Worm (Caenorhabditis elegans) whole organism, mixed stage, embryonic: ENCODE data around the gene dpy-19.

Experiments
- M03D4.4 ChIP-seq: sonication (generic microtip); optimal IDR thresholded peaks from 2 replicates; lab custom pipeline; 2017; ENCODE audit warnings: mild to moderate bottlenecking, missing genetic modification characterization, missing compliant biosample characterization
- bed-3 ChIP-seq: fragments of 200-800 bp; sonication (Bioruptor generic); optimal IDR thresholded peaks from 3 replicates; lab custom pipeline; 2018; ENCODE audit warnings: mild to moderate bottlenecking, missing genetic modification characterization, moderate library complexity, missing compliant biosample characterization
- blmp-1 ChIP-seq: fragments of 150-350 bp; optimal IDR thresholded peaks from 2 replicates; lab custom pipeline; 2014; ENCODE audit warnings: missing biosample characterization, missing genetic modification characterization
- ceh-43 ChIP-seq: fragments of 200-800 bp; sonication (Bioruptor generic); optimal IDR thresholded peaks from 2 replicates; lab custom pipeline; 2018; ENCODE audit warnings: mild to moderate bottlenecking, missing genetic modification characterization, moderate library complexity, missing compliant biosample characterization
- ceh-83 ChIP-seq: fragments of 200-800 bp; sonication (Bioruptor generic); optimal IDR thresholded peaks from 2 replicates; lab custom pipeline; 2018; ENCODE audit warnings: mild to moderate bottlenecking, missing genetic modification characterization, missing compliant biosample characterization
- ces-1 ChIP-seq: fragments of 150-350 bp; optimal IDR thresholded peaks from 2 replicates; lab custom pipeline; 2014; ENCODE audit warnings: missing biosample characterization, missing genetic modification reagents, missing genetic modification characterization
- drap-1 ChIP-seq: fragments of 200-800 bp; sonication (Bioruptor generic); optimal IDR thresholded peaks from 3 replicates; lab custom pipeline; 2018; ENCODE audit warnings: mild to moderate bottlenecking, missing genetic modification characterization, missing compliant biosample characterization
- elt-3 ChIP-seq: fragments of 150-350 bp; optimal IDR thresholded peaks from 2 replicates; lab custom pipeline; 2014; ENCODE audit warnings: missing biosample characterization, missing genetic modification characterization
- flh-1 ChIP-seq: fragments of 200-800 bp; sonication (Bioruptor generic); optimal IDR thresholded peaks from 2 replicates; lab custom pipeline; 2018; ENCODE audit warnings: mild to moderate bottlenecking, missing genetic modification characterization, moderate library complexity, missing compliant biosample characterization
- ham-2 ChIP-seq: fragments of 200-800 bp; sonication (Bioruptor generic); optimal IDR thresholded peaks from 2 replicates; lab custom pipeline; 2018; ENCODE audit warnings: mild to moderate bottlenecking, missing genetic modification characterization, missing compliant biosample characterization
- hlh-1 ChIP-seq: fragments of 150-350 bp; optimal IDR thresholded peaks from 2 replicates; lab custom pipeline; 2014; ENCODE audit warnings: missing biosample characterization, missing genetic modification reagents, missing genetic modification characterization
- lin-13 ChIP-seq: fragments of 150-350 bp; optimal IDR thresholded peaks from 2 replicates; lab custom pipeline; 2014; ENCODE audit warnings: missing biosample characterization, missing genetic modification characterization
- lin-32 ChIP-seq: fragments of 200-800 bp; sonication (Bioruptor generic); optimal IDR thresholded peaks from 2 replicates; lab custom pipeline; 2018; ENCODE audit warnings: mild to moderate bottlenecking, missing genetic modification characterization, missing compliant biosample characterization
- lsy-2 ChIP-seq: fragments of 150-350 bp; optimal IDR thresholded peaks from 2 replicates; lab custom pipeline; 2014; ENCODE audit warnings: missing biosample characterization, missing genetic modification characterization
- mab-5 ChIP-seq: fragments of 150-350 bp; optimal IDR thresholded peaks from 2 replicates; lab custom pipeline; 2014; ENCODE audit warnings: missing biosample characterization, missing genetic modification characterization
- mep-1 ChIP-seq: fragments of 150-350 bp; optimal IDR thresholded peaks from 2 replicates; lab custom pipeline; 2017; ENCODE audit warnings: missing biosample characterization, missing genetic modification reagents, missing genetic modification characterization, inconsistent platforms
- mls-2 ChIP-seq: sonication (generic microtip); optimal IDR thresholded peaks from 2 replicates; lab custom pipeline; 2016; ENCODE audit warnings: mild to moderate bottlenecking, missing genetic modification characterization, moderate library complexity, missing compliant biosample characterization
- nhr-12 ChIP-seq: fragments of 150-350 bp; optimal IDR thresholded peaks from 2 replicates; lab custom pipeline; 2014; ENCODE audit warnings: missing biosample characterization, missing genetic modification characterization
- nhr-237 ChIP-seq: fragments of 150-350 bp; optimal IDR thresholded peaks from 2 replicates; lab custom pipeline; 2014; ENCODE audit warnings: missing biosample characterization, missing genetic modification characterization
- nhr-28 ChIP-seq: fragments of 150-350 bp; optimal IDR thresholded peaks from 2 replicates; lab custom pipeline; 2014; ENCODE audit warnings: missing biosample characterization, missing genetic modification characterization
- nhr-76 ChIP-seq: sonication (generic microtip); optimal IDR thresholded peaks from 2 replicates; lab custom pipeline; 2017; ENCODE audit warnings: missing biosample characterization, missing genetic modification characterization
- pha-4 ChIP-seq: fragments of 150-350 bp; optimal IDR thresholded peaks from 2 replicates; lab custom pipeline; 2018; ENCODE audit warnings: missing biosample characterization, missing genetic modification reagents, missing genetic modification characterization
- sem-2 ChIP-seq: fragments of 200-800 bp; sonication (Bioruptor generic); optimal IDR thresholded peaks from 2 replicates; lab custom pipeline; 2018; ENCODE audit warnings: mild to moderate bottlenecking, missing genetic modification characterization, missing compliant biosample characterization
- snpc-4 ChIP-seq: fragments of 150-350 bp; optimal IDR thresholded peaks from 2 replicates; lab custom pipeline; 2014; ENCODE audit warnings: missing biosample characterization, missing genetic modification characterization
- sptf-1 ChIP-seq: sonication (generic microtip); optimal IDR thresholded peaks from 2 replicates; lab custom pipeline; 2017; ENCODE audit warnings: mild to moderate bottlenecking, missing genetic modification characterization, moderate library complexity, missing compliant biosample characterization
- tbx-8 ChIP-seq: fragments of 200-800 bp; sonication (Bioruptor generic); optimal IDR thresholded peaks from 2 replicates; lab custom pipeline; 2018; ENCODE audit warnings: mild to moderate bottlenecking, missing genetic modification characterization, moderate library complexity, missing compliant biosample characterization
- unc-120 ChIP-seq: sonication (generic microtip); optimal IDR thresholded peaks from 2 replicates; lab custom pipeline; 2017; ENCODE audit warnings: missing genetic modification characterization, missing compliant biosample characterization; ENCODE audit not compliant: poor library complexity, severe bottlenecking
- unc-39 ChIP-seq: fragments of 150-350 bp; optimal IDR thresholded peaks from 2 replicates; lab custom pipeline; 2014; ENCODE audit warnings: missing biosample characterization, missing genetic modification characterization
- unc-62 ChIP-seq: fragments of 150-350 bp; optimal IDR thresholded peaks from 2 replicates; lab custom pipeline; 2014; ENCODE audit warnings: missing biosample characterization, missing genetic modification reagents, missing genetic modification characterization
- ztf-11 ChIP-seq: fragments of 150-350 bp; optimal IDR thresholded peaks from 2 replicates; lab custom pipeline; 2014; ENCODE audit warnings: missing biosample characterization, missing genetic modification characterization

dpy-19 gene

DNA sequence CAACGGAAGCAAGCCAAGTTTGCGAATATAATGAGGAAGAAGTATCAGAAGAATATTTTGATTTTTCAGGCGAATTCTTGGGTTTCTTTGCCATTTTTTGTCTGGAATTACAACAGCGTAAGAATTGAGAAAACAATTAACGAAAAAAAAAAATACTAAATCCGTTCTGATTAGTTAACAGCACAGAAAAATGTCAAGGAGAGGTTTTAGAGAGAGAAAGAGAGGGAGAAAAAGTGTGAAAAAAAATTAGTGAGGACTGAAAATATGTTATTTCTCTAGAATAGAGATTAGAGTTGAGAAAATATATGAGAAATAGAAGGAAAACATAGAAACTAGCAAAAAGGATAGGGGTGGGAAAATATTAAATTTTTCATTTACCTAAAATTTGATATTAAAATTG is at the start of gene dpy-19:
TSS of gene dpy-19 (minus strand) at position 101 of the 400 bp plus-strand sequence.
- TF ChIP-seq flh-1 (GFP tag; lab: Kevin White, UChicago) (no peak), nhr-12 (no peak), unc-39 (tag; lab: Kevin White, UChicago) (no peak), unc-62 (GFP tag; lab: Kevin White, UChicago) (no peak), ces-1 (GFP tag; lab: Kevin White, UChicago) (no peak), bed-3 (GFP tag; lab: Kevin White, UChicago) (no peak), pha-4 (tag; lab: Kevin White, UChicago) (no peak), mls-2 (no peak), nhr-76 (tag; lab: Kevin White, UChicago) (no peak), elt-3 (tag; lab: Kevin White, UChicago) (no peak), lsy-2 (tag; lab: Kevin White, UChicago) (no peak), blmp-1 (no peak), mep-1 (tag; lab: Kevin White, UChicago) (no peak), drap-1 (GFP tag; lab: Kevin White, UChicago) (no peak), ceh-83 (GFP tag; lab: Kevin White, UChicago) (no peak), sptf-1 (tag; lab: Kevin White, UChicago) (no peak), sem-2 (GFP tag; lab: Kevin White, UChicago) (no peak), lin-32 (no peak), nhr-237 (tag; lab: Kevin White, UChicago) (no peak)
- TF ChIP-seq, all 35 proteins: peak for 0

DNA sequence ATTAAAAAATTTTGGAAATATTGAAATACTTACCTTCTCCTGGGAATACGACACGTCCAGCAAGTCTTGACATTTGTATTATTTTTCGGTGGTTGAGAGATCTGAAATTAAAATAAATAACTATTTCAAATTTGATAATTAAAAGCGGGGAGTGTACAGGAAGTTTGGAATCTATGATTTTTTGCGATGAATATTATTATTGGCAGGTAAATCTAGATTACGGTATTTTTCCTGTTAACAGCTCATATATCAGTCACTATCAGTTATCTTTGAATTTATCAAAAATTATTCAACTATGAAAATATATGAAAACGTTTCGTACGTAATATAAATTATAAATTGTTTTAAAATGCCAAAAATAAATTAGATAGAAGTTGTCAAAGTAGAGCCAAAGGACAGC is 48.8 kb upstream of the dpy-19 start, which contains the start of gene B0303.14:
TSS of gene B0303.14 (minus strand) at position 101 of the 400 bp plus-strand sequence.
- TF ChIP-seq blmp-1: no peak

DNA sequence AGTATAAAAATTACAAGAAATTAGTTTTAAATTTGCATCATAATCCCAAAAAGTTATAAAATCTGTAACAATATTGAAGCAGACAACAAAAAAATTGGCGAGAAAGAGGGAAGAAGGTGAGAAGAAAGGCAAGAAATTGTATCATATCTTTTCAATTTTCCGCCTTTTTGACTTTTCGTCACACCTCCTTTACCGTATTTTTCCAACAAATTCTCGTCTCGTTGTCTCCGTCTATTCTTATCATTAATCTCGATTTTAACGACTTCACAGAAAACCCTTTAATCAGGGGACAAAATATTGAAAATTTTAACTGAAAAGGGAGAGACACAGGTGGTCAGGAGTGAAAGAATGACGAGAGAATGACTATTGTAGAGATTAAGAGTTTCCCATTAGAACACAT is 45.7 kb upstream of the dpy-19 start:
- TF ChIP-seq pha-4 (tag; lab: Kevin White, UChicago): no peak
- no peak for TF ChIP-seq lin-32
- no peak for TF ChIP-seq unc-120 (tag; lab: Kevin White, UChicago)
- TF ChIP-seq lsy-2 (tag; lab: Kevin White, UChicago): no peak
- no peak for TF ChIP-seq drap-1 (GFP tag; lab: Kevin White, UChicago)
- no peak for TF ChIP-seq snpc-4 (tag; lab: Kevin White, UChicago)
- no peak for TF ChIP-seq tbx-8 (GFP tag; lab: Kevin White, UChicago)
- no peak for TF ChIP-seq ceh-43 (GFP tag; lab: Kevin White, UChicago)
- no peak for TF ChIP-seq bed-3 (GFP tag; lab: Kevin White, UChicago)

DNA sequence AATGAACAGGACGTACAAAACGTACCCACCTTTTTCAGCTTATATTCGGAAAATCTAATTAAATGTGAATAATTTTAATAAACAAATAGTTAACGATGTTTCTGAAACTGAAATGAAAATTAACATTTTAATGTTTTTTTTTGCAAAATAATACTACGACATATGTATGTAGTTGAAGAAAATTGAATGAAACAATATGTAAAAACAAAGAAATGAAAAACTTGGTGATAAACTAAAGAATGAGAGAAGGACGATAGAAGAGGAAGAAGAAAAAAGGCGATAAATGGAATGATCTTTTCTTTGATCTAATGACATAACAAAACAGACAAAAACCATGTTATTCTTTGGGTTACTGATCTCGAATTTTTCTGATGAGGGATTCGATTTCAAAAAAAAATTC is 43.0 kb upstream of the dpy-19 start, which contains the start of gene B0303.11:
TSS of gene B0303.11 (minus strand) at position 101 of the 400 bp plus-strand sequence.
- TF ChIP-seq lin-13 (tag; lab: Kevin White, UChicago): no peak
- TF ChIP-seq lsy-2 (tag; lab: Kevin White, UChicago): no peak

DNA sequence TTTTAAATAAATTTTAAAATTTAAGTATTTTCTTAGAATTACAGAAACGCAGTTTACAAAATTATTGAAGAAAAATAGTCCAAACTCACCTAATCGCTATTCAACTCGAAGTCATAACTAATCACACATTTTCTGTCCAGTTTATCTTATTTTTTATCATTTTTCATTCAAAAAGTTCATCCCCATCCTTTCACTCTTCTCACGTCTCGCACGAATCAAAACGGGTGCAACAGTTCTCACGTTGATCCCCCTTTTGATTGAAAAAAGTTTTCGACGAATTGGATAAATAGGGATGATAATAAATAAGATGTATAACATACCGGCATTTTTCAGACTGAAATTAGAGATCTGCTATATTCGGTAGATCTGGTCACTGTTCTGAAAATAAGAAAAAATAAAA is 42.5 kb upstream of the dpy-19 start:
- TF ChIP-seq lin-13 (tag; lab: Kevin White, UChicago) (no peak), lin-32 (no peak), mab-5 (tag; lab: Kevin White, UChicago) (no peak), ceh-43 (GFP tag; lab: Kevin White, UChicago) (no peak), nhr-12 (no peak), hlh-1 (no peak), flh-1 (GFP tag; lab: Kevin White, UChicago) (no peak), nhr-76 (tag; lab: Kevin White, UChicago) (no peak), pha-4 (tag; lab: Kevin White, UChicago) (no peak), elt-3 (tag; lab: Kevin White, UChicago) (no peak), blmp-1 (no peak), mep-1 (tag; lab: Kevin White, UChicago) (no peak), bed-3 (GFP tag; lab: Kevin White, UChicago) (no peak), ztf-11 (tag; lab: Kevin White, UChicago) (no peak), nhr-28 (no peak), mls-2 (no peak), lsy-2 (tag; lab: Kevin White, UChicago) (no peak), unc-39 (tag; lab: Kevin White, UChicago) (no peak), ham-2 (GFP tag; lab: Kevin White, UChicago) (no peak), snpc-4 (tag; lab: Kevin White, UChicago) (no peak)

DNA sequence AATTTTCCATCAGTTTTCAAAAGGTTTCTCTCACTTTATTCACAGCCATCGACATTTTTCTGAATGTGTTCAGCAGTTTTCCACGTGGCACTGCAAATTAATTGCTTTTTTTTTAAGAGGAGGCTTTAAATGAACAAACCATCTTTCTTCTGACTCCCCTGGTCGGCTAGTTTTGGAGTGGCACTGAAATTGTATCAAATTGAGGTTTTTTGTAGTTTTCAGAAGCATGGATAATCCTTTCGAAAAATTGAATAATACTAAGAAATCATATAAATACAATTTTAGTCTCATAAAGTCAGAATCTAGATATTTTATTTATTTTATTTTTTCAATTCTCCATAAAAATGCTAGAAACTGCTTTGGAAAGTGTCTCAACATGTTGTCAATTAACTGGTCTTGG is 37.5 kb upstream of the dpy-19 start, which contains the start of gene B0303.16:
TSS of gene B0303.16 (plus strand) at position 301 of the 400 bp plus-strand sequence.
- no peak for TF ChIP-seq mep-1 (tag; lab: Kevin White, UChicago)
- no peak for TF ChIP-seq elt-3 (tag; lab: Kevin White, UChicago)
- no peak for TF ChIP-seq ham-2 (GFP tag; lab: Kevin White, UChicago)
- no peak for TF ChIP-seq snpc-4 (tag; lab: Kevin White, UChicago)
- no peak for TF ChIP-seq sptf-1 (tag; lab: Kevin White, UChicago)
- TF ChIP-seq unc-120 (tag; lab: Kevin White, UChicago): no peak
- TF ChIP-seq mls-2: no peak
- no peak for TF ChIP-seq ztf-11 (tag; lab: Kevin White, UChicago)
- TF ChIP-seq blmp-1: no peak
- TF ChIP-seq ceh-43 (GFP tag; lab: Kevin White, UChicago): no peak
- no peak for TF ChIP-seq M03D4.4 (tag; lab: Kevin White, UChicago)
- no peak for TF ChIP-seq unc-62 (GFP tag; lab: Kevin White, UChicago)
- TF ChIP-seq, all 35 proteins: peak for 0
